Fruit fly (Drosophila melanogaster) whole organism, embryonic: ENCODE data around the gene Tip60.

Experiments used
- Aef1 ChIP-seq: fragments of 200-800 bp; sonication (Bioruptor generic); IDR thresholded peaks from 3 replicates; pipeline ENCODE4 v1.3.6; 2022; ENCODE audit warnings: missing biosample characterization, missing genetic modification characterization
- BEAF-32 ChIP-seq: fragments of 200-800 bp; sonication (Bioruptor generic); optimal IDR thresholded peaks from 3 replicates; lab custom pipeline; 2017; ENCODE audit warnings: missing biosample characterization, missing genetic modification characterization, mild to moderate bottlenecking, moderate library complexity, missing genetic modification reagents
- Bgb ChIP-seq: fragments of 200-800 bp; sonication (Bioruptor generic); IDR thresholded peaks from 2 replicates; pipeline ENCODE4 v1.3.6; 2022; ENCODE audit warnings: missing biosample characterization, missing genetic modification characterization; ENCODE audit not compliant: partially characterized antibody
- CG10543 ChIP-seq: fragments of 200-800 bp; sonication (Bioruptor generic); optimal IDR thresholded peaks from 3 replicates; lab custom pipeline; 2017; ENCODE audit warnings: missing biosample characterization, mild to moderate bottlenecking, missing genetic modification characterization, moderate library complexity
- CG11504 ChIP-seq: fragments of 200-800 bp; sonication (Bioruptor generic); optimal IDR thresholded peaks from 3 replicates; lab custom pipeline; 2019; ENCODE audit warnings: missing biosample characterization, mild to moderate bottlenecking, missing genetic modification characterization, moderate library complexity
- CG12659 ChIP-seq: fragments of 200-800 bp; sonication (Bioruptor generic); optimal IDR thresholded peaks from 3 replicates; lab custom pipeline; 2017; ENCODE audit warnings: mild to moderate bottlenecking, missing biosample characterization, missing genetic modification reagents, missing genetic modification characterization
- CG13287 ChIP-seq: fragments of 200-800 bp; sonication (Bioruptor generic); IDR thresholded peaks from 2 replicates; pipeline ENCODE4 v1.3.6; 2022; ENCODE audit warnings: missing biosample characterization, missing genetic modification characterization; ENCODE audit not compliant: partially characterized antibody
- CG14860 ChIP-seq: fragments of 200-800 bp; sonication (Bioruptor generic); IDR thresholded peaks from 3 replicates; pipeline ENCODE4 v1.3.6; 2022; ENCODE audit warnings: missing biosample characterization, missing genetic modification characterization; ENCODE audit not compliant: partially characterized antibody
- CG1603 ChIP-seq: fragments of 200-800 bp; sonication (Bioruptor generic); optimal IDR thresholded peaks from 2 replicates; lab custom pipeline; 2019; ENCODE audit warnings: missing biosample characterization, mild to moderate bottlenecking, missing genetic modification characterization, moderate library complexity
- CG17186 ChIP-seq: fragments of 200-800 bp; sonication (Bioruptor generic); optimal IDR thresholded peaks from 3 replicates; lab custom pipeline; 2017; ENCODE audit warnings: missing biosample characterization, missing genetic modification reagents, missing genetic modification characterization
- CG18619 ChIP-seq: fragments of 200-800 bp; sonication (Bioruptor generic); optimal IDR thresholded peaks from 3 replicates; lab custom pipeline; 2017; ENCODE audit warnings: missing biosample characterization, mild to moderate bottlenecking, missing genetic modification characterization
- CG2116 ChIP-seq: fragments of 200-800 bp; sonication (Bioruptor generic); optimal IDR thresholded peaks from 3 replicates; lab custom pipeline; 2018; ENCODE audit warnings: missing biosample characterization, mild to moderate bottlenecking, missing genetic modification characterization
- CG2120 ChIP-seq: fragments of 200-800 bp; sonication (Bioruptor generic); optimal IDR thresholded peaks from 3 replicates; lab custom pipeline; 2016; ENCODE audit warnings: missing biosample characterization, missing genetic modification characterization
- CG32767 ChIP-seq: fragments of 200-800 bp; sonication (Bioruptor generic); IDR thresholded peaks from 2 replicates; pipeline ENCODE4 v1.3.6; 2022; ENCODE audit warnings: missing biosample characterization, missing genetic modification characterization
- CG5245 ChIP-seq: fragments of 200-800 bp; sonication (Bioruptor generic); optimal IDR thresholded peaks from 3 replicates; lab custom pipeline; 2016; ENCODE audit warnings: missing biosample characterization, missing genetic modification characterization
- CG7963 ChIP-seq: fragments of 200-800 bp; sonication (Bioruptor generic); IDR thresholded peaks from 3 replicates; pipeline ENCODE4 v1.3.6; 2022; ENCODE audit warnings: missing biosample characterization, missing genetic modification characterization; ENCODE audit not compliant: partially characterized antibody
- CG8944 ChIP-seq: fragments of 200-800 bp; sonication (Bioruptor generic); optimal IDR thresholded peaks from 3 replicates; lab custom pipeline; 2016; ENCODE audit warnings: missing biosample characterization, missing genetic modification characterization
- Dbx ChIP-seq: fragments of 200-800 bp; sonication (Bioruptor generic); IDR thresholded peaks from 3 replicates; pipeline ENCODE4 v1.3.6; 2022; ENCODE audit warnings: missing biosample characterization, missing genetic modification characterization
- Gug ChIP-seq: fragments of 200-800 bp; sonication (Bioruptor generic); IDR thresholded peaks from 4 replicates; pipeline ENCODE4 v1.3.6; 2022; ENCODE audit warnings: missing biosample characterization, missing genetic modification characterization
- Hr78 ChIP-seq, 2 experiments: fragments of 200-800 bp in 1 of 2; fragments of >200 bp in 1 of 2; sonication (Bioruptor generic) in 1 of 2; optimal IDR thresholded peaks; 2 replicates each; lab custom pipeline; 2017 to 2019; ENCODE audit warnings: missing biosample characterization in 2 of 2, missing genetic modification characterization in 2 of 2, mild to moderate bottlenecking in 1 of 2, moderate library complexity in 1 of 2
- MBD-R2 ChIP-seq: fragments of 200-800 bp; sonication (Bioruptor generic); IDR thresholded peaks from 2 replicates; pipeline ENCODE4 v1.3.6; 2022; ENCODE audit warnings: missing biosample characterization, missing genetic modification characterization
- Mrtf ChIP-seq: fragments of 200-800 bp; sonication (Bioruptor generic); IDR thresholded peaks from 3 replicates; pipeline ENCODE4 v1.3.6; 2022; ENCODE audit warnings: missing biosample characterization, missing genetic modification characterization
- Nf-YC ChIP-seq: fragments of 200-800 bp; optimal IDR thresholded peaks from 3 replicates; lab custom pipeline; 2019; ENCODE audit warnings: missing biosample characterization, mild to moderate bottlenecking, missing genetic modification characterization, moderate library complexity
- PHDP ChIP-seq: fragments of 200-800 bp; sonication (Bioruptor generic); optimal IDR thresholded peaks from 3 replicates; lab custom pipeline; 2018; ENCODE audit warnings: missing biosample characterization, mild to moderate bottlenecking, missing genetic modification characterization, moderate library complexity
- Sry-δ ChIP-seq: fragments of 200-800 bp; sonication (Bioruptor generic); optimal IDR thresholded peaks from 2 replicates; lab custom pipeline; 2016; ENCODE audit warnings: missing biosample characterization, missing genetic modification characterization
- Trl ChIP-seq, 3 experiments: fragments of >200 bp in 2 of 3; fragments of 200-800 bp in 1 of 3; sonication (Bioruptor generic) in 1 of 3; optimal IDR thresholded peaks; 2 replicates in 1 of 3; 3 replicates in 2 of 3; lab custom pipeline; 2016 to 2017; ENCODE audit warnings: missing biosample characterization in 1 of 3, missing genetic modification characterization in 1 of 3
- YL-1 ChIP-seq: fragments of 200-800 bp; sonication (Bioruptor generic); optimal IDR thresholded peaks from 3 replicates; lab custom pipeline; 2017; ENCODE audit warnings: missing biosample characterization, mild to moderate bottlenecking, missing genetic modification characterization
- bcd ChIP-seq: fragments of 200-800 bp; sonication (Bioruptor generic); optimal IDR thresholded peaks from 2 replicates; lab custom pipeline; 2017; ENCODE audit warnings: missing biosample characterization, mild to moderate bottlenecking, missing genetic modification characterization
- cg ChIP-seq: fragments of 200-800 bp; sonication (Bioruptor generic); optimal IDR thresholded peaks from 3 replicates; lab custom pipeline; 2019; ENCODE audit warnings: missing biosample characterization, mild to moderate bottlenecking, missing genetic modification characterization, moderate library complexity
- chinmo ChIP-seq: fragments of 200-800 bp; sonication (Bioruptor generic); IDR thresholded peaks from 4 replicates; pipeline ENCODE4 v1.3.6; 2022; ENCODE audit warnings: missing biosample characterization, missing genetic modification characterization; ENCODE audit not compliant: partially characterized antibody
- cwo ChIP-seq: fragments of 200-800 bp; sonication (Bioruptor generic); optimal IDR thresholded peaks from 3 replicates; lab custom pipeline; 2017; ENCODE audit warnings: missing biosample characterization, missing genetic modification characterization, mild to moderate bottlenecking, moderate library complexity, missing genetic modification reagents
- ewg ChIP-seq: fragments of 200-800 bp; sonication (Bioruptor generic); optimal IDR thresholded peaks from 3 replicates; lab custom pipeline; 2017; ENCODE audit warnings: mild to moderate bottlenecking, missing biosample characterization, missing genetic modification reagents, missing genetic modification characterization
- eyg ChIP-seq: fragments of 200-800 bp; sonication (Bioruptor generic); optimal IDR thresholded peaks from 3 replicates; lab custom pipeline; 2016; ENCODE audit warnings: missing biosample characterization, missing genetic modification characterization
- ftz-f1 ChIP-seq: fragments of 200-800 bp; sonication (Bioruptor generic); optimal IDR thresholded peaks from 2 replicates; lab custom pipeline; 2016; ENCODE audit warnings: missing biosample characterization, missing genetic modification characterization
- gfzf ChIP-seq: fragments of 200-800 bp; sonication (Bioruptor generic); optimal IDR thresholded peaks from 2 replicates; lab custom pipeline; 2016; ENCODE audit warnings: missing biosample characterization, mild to moderate bottlenecking, missing genetic modification characterization, moderate library complexity
- her ChIP-seq: fragments of 200-800 bp; sonication (Bioruptor generic); optimal IDR thresholded peaks from 2 replicates; lab custom pipeline; 2016; ENCODE audit warnings: missing biosample characterization, missing genetic modification characterization
- mld ChIP-seq: fragments of 200-800 bp; sonication (Bioruptor generic); IDR thresholded peaks from 3 replicates; pipeline ENCODE4 v1.3.6; 2022; ENCODE audit warnings: missing biosample characterization, missing genetic modification characterization; ENCODE audit not compliant: partially characterized antibody
- row ChIP-seq: fragments of 200-800 bp; sonication (Bioruptor generic); IDR thresholded peaks from 3 replicates; pipeline ENCODE4 v1.3.6; 2022; ENCODE audit warnings: missing biosample characterization, missing genetic modification characterization
- salm ChIP-seq: fragments of 200-800 bp; sonication (Bioruptor generic); optimal IDR thresholded peaks from 2 replicates; lab custom pipeline; 2018; ENCODE audit warnings: missing biosample characterization, mild to moderate bottlenecking, missing genetic modification characterization
- shn ChIP-seq: fragments of 200-800 bp; sonication (Bioruptor generic); optimal IDR thresholded peaks from 3 replicates; lab custom pipeline; 2016; ENCODE audit warnings: missing biosample characterization, missing genetic modification characterization
- slbo ChIP-seq: fragments of 200-800 bp; sonication (Bioruptor generic); IDR thresholded peaks from 2 replicates; pipeline ENCODE4 v1.3.6; 2022; ENCODE audit warnings: missing biosample characterization, missing genetic modification characterization
- sob ChIP-seq: fragments of 200-800 bp; sonication (Bioruptor generic); IDR thresholded peaks from 2 replicates; pipeline ENCODE4 v1.3.6; 2022; ENCODE audit warnings: missing biosample characterization, missing genetic modification characterization
- stwl ChIP-seq: fragments of 200-800 bp; sonication (Bioruptor generic); optimal IDR thresholded peaks from 3 replicates; lab custom pipeline; 2018; ENCODE audit warnings: missing biosample characterization, mild to moderate bottlenecking, missing genetic modification characterization, moderate library complexity
- trem ChIP-seq: fragments of 200-800 bp; optimal IDR thresholded peaks from 3 replicates; lab custom pipeline; 2019; ENCODE audit warnings: missing biosample characterization, mild to moderate bottlenecking, missing genetic modification characterization, moderate library complexity
- vnd ChIP-seq: fragments of 200-800 bp; sonication (Bioruptor generic); IDR thresholded peaks from 3 replicates; pipeline ENCODE4 v1.3.6; 2022; ENCODE audit warnings: missing biosample characterization, missing genetic modification characterization; ENCODE audit not compliant: partially characterized antibody
- vvl ChIP-seq: fragments of 200-800 bp; sonication (Bioruptor generic); IDR thresholded peaks from 2 replicates; pipeline ENCODE4 v1.3.6; 2022; ENCODE audit warnings: missing biosample characterization, missing genetic modification characterization

Gene Tip60

dm6 chrX:4116834-4117736 lies at the start of gene Tip60, which contains the start of gene tyf (continued):
- peak; percentile 37 for TF ChIP-seq her (GFP tag; lab: Kevin White, UChicago)
- TF ChIP-seq row (GFP tag; lab: Robert Waterston, UW) = peak; percentile 47
- no peak for TF ChIP-seq CG18619 (GFP tag; lab: Kevin White, UChicago)
- TF ChIP-seq CG32767 (GFP tag; lab: Robert Waterston, UW) = 0 out of 2 replicates have a peak, but pooled peaks have one; percentile 32
- TF ChIP-seq Nf-YC (tag; lab: Kevin White, UChicago) = peak; percentile 20
- TF ChIP-seq CG12659 (GFP tag; lab: Kevin White, UChicago) = peak; percentile 35
- TF ChIP-seq CG8944 (GFP tag; lab: Kevin White, UChicago) = no peak
- TF ChIP-seq gfzf (GFP tag; lab: Kevin White, UChicago) = peak; percentile 46
- TF ChIP-seq CG13287 (GFP tag; lab: Robert Waterston, UW) = peak; percentile 52
- TF ChIP-seq vvl (GFP tag; lab: Robert Waterston, UW) = peak; percentile 11; the same call in 1 of the 2 replicates
- peak; percentile 80 for TF ChIP-seq YL-1 (GFP tag; lab: Kevin White, UChicago)
- peak; percentile 72 for TF ChIP-seq Bgb (GFP tag; lab: Robert Waterston, UW)
- TF ChIP-seq trem (tag; lab: Kevin White, UChicago) = peak; percentile 98
- peak; percentile 29 for TF ChIP-seq ewg (GFP tag; lab: Kevin White, UChicago)
- TF ChIP-seq chinmo (GFP tag; lab: Robert Waterston, UW) = peak; percentile 67; the same call in 1 of the 4 replicates
- TF ChIP-seq slbo (GFP tag; lab: Robert Waterston, UW) = peak; percentile 62
- peak; percentile 34; the same call in 1 of the 4 replicates for TF ChIP-seq Gug
- TF ChIP-seq CG1603 = peak; percentile 51
- 0 out of 3 replicates have a peak, but pooled peaks have one; percentile 9 for TF ChIP-seq CG7963 (GFP tag; lab: Robert Waterston, UW)
- peak; percentile 39 for TF ChIP-seq CG2116 (GFP tag; lab: Kevin White, UChicago)
- TF ChIP-seq Trl (optimal IDR thresholded peaks at IDR 0.05; lab: Kevin White, UChicago) = no peak
- peak; percentile 27 for TF ChIP-seq Trl (GFP tag; optimal IDR thresholded peaks at IDR 0.05; lab: Kevin White, UChicago)
- peak; percentile 15; the same call in 1 of the 3 replicates for TF ChIP-seq Aef1 (GFP tag; lab: Robert Waterston, UW)
- TF ChIP-seq Hr78 (GFP tag; optimal IDR thresholded peaks at IDR 0.05; lab: Kevin White, UChicago) = peak in 1 of 2 experiments; percentile 29
- peak; percentile 51 for TF ChIP-seq ftz-f1
- no peak for TF ChIP-seq CG11504 (tag; lab: Kevin White, UChicago)
- no peak for TF ChIP-seq PHDP
- 0 out of 3 replicates have a peak, but pooled peaks have one; percentile 16 for TF ChIP-seq mld
- peak; percentile 20 for TF ChIP-seq shn
- TF ChIP-seq BEAF-32 (GFP tag; lab: Kevin White, UChicago) = peak; percentile 65
- TF ChIP-seq eyg = no peak
- peak; percentile 43; the same call in 2 of the 3 replicates for TF ChIP-seq vnd (GFP tag; lab: Robert Waterston, UW)
- TF ChIP-seq sob = peak; percentile 41; the same call in 1 of the 2 replicates
- no peak for TF ChIP-seq salm
- TF ChIP-seq Dbx (GFP tag; lab: Robert Waterston, UW) = peak; percentile 37; the same call in 1 of the 3 replicates
- peak; percentile 68 for TF ChIP-seq Sry-δ (GFP tag; lab: Kevin White, UChicago)
- no peak for TF ChIP-seq bcd (GFP tag; lab: Kevin White, UChicago)
- TF ChIP-seq cg (GFP tag; lab: Kevin White, UChicago) = peak; percentile 91
- TF ChIP-seq MBD-R2 (GFP tag; lab: Robert Waterston, UW) = peak; percentile 47
- TF ChIP-seq CG17186 (GFP tag; lab: Kevin White, UChicago) = peak; percentile 41
- TF ChIP-seq CG2120 (GFP tag; lab: Kevin White, UChicago) = peak; percentile 56
- TF ChIP-seq CG14860 (GFP tag; lab: Robert Waterston, UW) = peak; percentile 38; the same call in 1 of the 3 replicates
- no peak for TF ChIP-seq CG5245 (GFP tag; lab: Kevin White, UChicago)
- peak; percentile 41 for TF ChIP-seq CG10543 (GFP tag; lab: Kevin White, UChicago)
- peak; percentile 15 for TF ChIP-seq cwo (GFP tag; lab: Kevin White, UChicago)
- TF ChIP-seq Mrtf (GFP tag; lab: Robert Waterston, UW) = no peak
- peak; percentile 78 for TF ChIP-seq stwl (tag; lab: Kevin White, UChicago)
